Fruit fly (Drosophila melanogaster) whole organism: ENCODE results near the gene CG32221.

Experiments
- Dll ChIP-seq: fragments of >200 bp; optimal IDR thresholded peaks from 2 replicates; lab custom pipeline; 2017
- pan ChIP-seq: fragments of >200 bp; optimal IDR thresholded peaks from 2 replicates; lab custom pipeline; 2017
- psq ChIP-seq: fragments of >200 bp; optimal IDR thresholded peaks from 2 replicates; lab custom pipeline; 2017
- usp ChIP-seq: fragments of >200 bp; optimal IDR thresholded peaks from 2 replicates; lab custom pipeline; 2017; ENCODE audit warnings: missing biosample characterization, missing genetic modification characterization, mixed read lengths

- TF ChIP-seq psq (lab: Kevin White, UChicago) (no peak), usp (GFP tag; lab: Kevin White, UChicago) (no peak), Dll (lab: Kevin White, UChicago) (no peak), pan (lab: Kevin White, UChicago) (no peak)
These were observed 22.0 kb upstream of the CG32221 start for dm6 chr3L:19812491-19812890.
